Worm (Caenorhabditis elegans) whole organism, midembryonic: ENCODE results near the gene B0228.9.

Source experiments
- klf-2 ChIP-seq: fragments of 200-800 bp; sonication (Bioruptor generic); conservative IDR thresholded peaks from 2 replicates; pipeline ENCODE4 v1.3.6; 2022; ENCODE audit warnings: missing genetic modification reagents, missing genetic modification characterization, missing compliant biosample characterization
- tab-1 ChIP-seq: fragments of 200-800 bp; sonication (Bioruptor generic); IDR thresholded peaks from 2 replicates; pipeline ENCODE4 v1.3.6; 2022; ENCODE audit warnings: missing genetic modification characterization, missing compliant biosample characterization

DNA sequence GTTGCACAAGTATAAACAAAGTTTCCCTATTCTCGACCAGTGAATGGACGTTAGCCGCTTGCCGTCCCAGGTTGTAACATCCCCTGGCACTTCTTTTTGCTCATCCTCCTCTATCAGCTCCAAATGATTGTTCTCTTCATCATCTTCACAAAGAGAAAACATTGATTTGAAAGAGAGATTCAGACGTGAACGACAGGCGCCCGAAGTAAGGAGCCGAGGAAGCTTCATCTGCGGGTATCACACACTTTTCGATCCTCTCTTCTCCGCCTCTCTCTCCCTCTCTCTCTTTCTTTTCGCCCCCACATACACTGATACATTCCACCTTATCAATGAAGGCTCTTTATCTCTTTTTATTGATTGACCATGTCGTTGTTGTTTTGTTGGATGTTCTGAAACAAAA is 40.7 kb downstream of the B0228.9 start:
- TF ChIP-seq klf-2 (GFP tag; lab: Robert Waterston, UW) = no peak
- TF ChIP-seq tab-1 (GFP tag; lab: Robert Waterston, UW) = no peak
